Worm (Caenorhabditis elegans) whole organism, late embryonic: ENCODE data around the gene mob-4.
A peak's percentile ranks its signal among the peaks of the same experiment; 100 is the strongest.

ENCODE experiments used
- K02D7.2 ChIP-seq: sonication (generic microtip); optimal IDR thresholded peaks from 2 replicates; lab custom pipeline; 2017; ENCODE audit warnings: mild to moderate bottlenecking, missing genetic modification characterization, missing compliant biosample characterization
- K09A11.1 ChIP-seq: sonication (generic microtip); optimal IDR thresholded peaks from 2 replicates; lab custom pipeline; 2017; ENCODE audit warnings: antibody characterized with exemption, mild to moderate bottlenecking, missing genetic modification characterization, missing compliant biosample characterization; ENCODE audit not compliant: insufficient read depth
- T23F11.4 ChIP-seq: fragments of 200-800 bp; sonication (Bioruptor generic); optimal IDR thresholded peaks from 2 replicates; lab custom pipeline; 2018; ENCODE audit warnings: mild to moderate bottlenecking, missing genetic modification characterization, missing compliant biosample characterization
- Y22D7AL.16 ChIP-seq: sonication (generic microtip); optimal IDR thresholded peaks from 2 replicates; lab custom pipeline; 2016; ENCODE audit warnings: missing genetic modification characterization, missing compliant biosample characterization
- ahr-1 ChIP-seq: sonication (generic microtip); optimal IDR thresholded peaks from 2 replicates; lab custom pipeline; 2016; ENCODE audit warnings: missing genetic modification characterization, missing compliant biosample characterization
- ama-1 ChIP-seq: fragments of 150-350 bp; optimal IDR thresholded peaks from 2 replicates; lab custom pipeline; 2014
- ceh-14 ChIP-seq: sonication (generic microtip); optimal IDR thresholded peaks from 2 replicates; lab custom pipeline; 2016; ENCODE audit warnings: missing genotype, missing genetic modification characterization, missing compliant biosample characterization
- ceh-18 ChIP-seq: sonication (generic microtip); optimal IDR thresholded peaks from 2 replicates; lab custom pipeline; 2016; ENCODE audit warnings: missing genetic modification characterization, missing compliant biosample characterization
- ceh-2 ChIP-seq: sonication (generic microtip); optimal IDR thresholded peaks from 2 replicates; lab custom pipeline; 2016; ENCODE audit warnings: missing genotype, missing genetic modification characterization, missing compliant biosample characterization
- ceh-24 ChIP-seq: sonication (generic microtip); optimal IDR thresholded peaks from 2 replicates; lab custom pipeline; 2016; ENCODE audit warnings: mild to moderate bottlenecking, missing genetic modification characterization, missing compliant biosample characterization
- ceh-30 ChIP-seq: fragments of 150-350 bp; optimal IDR thresholded peaks from 2 replicates; lab custom pipeline; 2014; ENCODE audit warnings: missing biosample characterization, missing genetic modification characterization
- ceh-31 ChIP-seq: sonication (generic microtip); optimal IDR thresholded peaks from 2 replicates; lab custom pipeline; 2016; ENCODE audit warnings: missing genetic modification characterization, missing compliant biosample characterization
- ceh-48 ChIP-seq: sonication (generic microtip); optimal IDR thresholded peaks from 2 replicates; lab custom pipeline; 2016; ENCODE audit warnings: missing genetic modification characterization, inconsistent platforms, missing compliant biosample characterization
- ceh-9 ChIP-seq: sonication (generic microtip); optimal IDR thresholded peaks from 2 replicates; lab custom pipeline; 2016; ENCODE audit warnings: mild to moderate bottlenecking, missing genetic modification characterization, inconsistent platforms, missing compliant biosample characterization
- dmd-4 ChIP-seq: sonication (generic microtip); optimal IDR thresholded peaks from 2 replicates; lab custom pipeline; 2016; ENCODE audit warnings: borderline replicate concordance, missing genetic modification characterization, missing compliant biosample characterization
- dve-1 ChIP-seq: sonication (generic microtip); optimal IDR thresholded peaks from 2 replicates; lab custom pipeline; 2017; ENCODE audit warnings: antibody characterized with exemption, mild to moderate bottlenecking, missing genetic modification characterization, missing compliant biosample characterization
- elt-2 ChIP-seq: sonication (generic microtip); optimal IDR thresholded peaks from 2 replicates; lab custom pipeline; 2016; ENCODE audit warnings: missing genetic modification reagents, missing genetic modification characterization, missing compliant biosample characterization
- ets-4 ChIP-seq: sonication (generic microtip); optimal IDR thresholded peaks from 2 replicates; lab custom pipeline; 2016; ENCODE audit warnings: missing genetic modification characterization, missing compliant biosample characterization
- eyg-1 ChIP-seq: sonication (generic microtip); optimal IDR thresholded peaks from 2 replicates; lab custom pipeline; 2016; ENCODE audit warnings: missing genotype, missing genetic modification characterization, missing compliant biosample characterization
- fax-1 ChIP-seq: sonication (generic microtip); optimal IDR thresholded peaks from 2 replicates; lab custom pipeline; 2016; ENCODE audit warnings: missing genotype, missing genetic modification characterization, missing compliant biosample characterization
- fkh-10 ChIP-seq: fragments of 150-350 bp; optimal IDR thresholded peaks from 2 replicates; lab custom pipeline; 2014; ENCODE audit warnings: missing biosample characterization, missing genetic modification reagents, missing genetic modification characterization
- hlh-15 ChIP-seq: sonication (generic microtip); optimal IDR thresholded peaks from 2 replicates; lab custom pipeline; 2016; ENCODE audit warnings: missing genetic modification characterization, missing compliant biosample characterization
- hlh-30 ChIP-seq: sonication (generic microtip); optimal IDR thresholded peaks from 2 replicates; lab custom pipeline; 2017; ENCODE audit warnings: antibody characterized with exemption, missing genetic modification characterization, missing compliant biosample characterization; ENCODE audit not compliant: insufficient read depth
- hlh-6 ChIP-seq: sonication (generic microtip); optimal IDR thresholded peaks from 2 replicates; lab custom pipeline; 2016; ENCODE audit warnings: missing genotype, missing genetic modification characterization, missing compliant biosample characterization
- lim-6 ChIP-seq: sonication (generic microtip); optimal IDR thresholded peaks from 2 replicates; lab custom pipeline; 2016; ENCODE audit warnings: missing genetic modification characterization, missing compliant biosample characterization
- lin-11 ChIP-seq: fragments of 200-800 bp; sonication (Bioruptor generic); optimal IDR thresholded peaks from 2 replicates; lab custom pipeline; 2018; ENCODE audit warnings: mild to moderate bottlenecking, missing genetic modification characterization, missing compliant biosample characterization
- madf-2 ChIP-seq: sonication (generic microtip); optimal IDR thresholded peaks from 2 replicates; lab custom pipeline; 2017; ENCODE audit warnings: missing genetic modification characterization, missing compliant biosample characterization
- nfya-1 ChIP-seq: sonication (generic microtip); optimal IDR thresholded peaks from 2 replicates; lab custom pipeline; 2017; ENCODE audit warnings: missing genetic modification characterization, mild to moderate bottlenecking, missing compliant biosample characterization, antibody characterized with exemption, moderate library complexity
- nhr-232 ChIP-seq: sonication (generic microtip); optimal IDR thresholded peaks from 2 replicates; lab custom pipeline; 2016; ENCODE audit warnings: missing genetic modification characterization, missing compliant biosample characterization
- odd-2 ChIP-seq: sonication (generic microtip); optimal IDR thresholded peaks from 2 replicates; lab custom pipeline; 2017; ENCODE audit warnings: antibody characterized with exemption, mild to moderate bottlenecking, missing genetic modification characterization, missing compliant biosample characterization
- pag-3 ChIP-seq: sonication (generic microtip); optimal IDR thresholded peaks from 2 replicates; lab custom pipeline; 2016; ENCODE audit warnings: missing compliant biosample characterization, missing genetic modification characterization, borderline replicate concordance
- pat-9 ChIP-seq: fragments of 200-800 bp; sonication (Bioruptor generic); optimal IDR thresholded peaks from 2 replicates; lab custom pipeline; 2018; ENCODE audit warnings: mild to moderate bottlenecking, missing genetic modification characterization, moderate library complexity, missing compliant biosample characterization
- pax-1 ChIP-seq: fragments of 150-350 bp; optimal IDR thresholded peaks from 2 replicates; lab custom pipeline; 2014; ENCODE audit warnings: missing biosample characterization, missing genetic modification characterization
- pha-4 ChIP-seq: fragments of 150-350 bp; optimal IDR thresholded peaks from 2 replicates; lab custom pipeline; 2018; ENCODE audit warnings: missing biosample characterization, missing genetic modification reagents, missing genetic modification characterization
- pros-1 ChIP-seq: fragments of 150-350 bp; optimal IDR thresholded peaks from 2 replicates; lab custom pipeline; 2014; ENCODE audit warnings: missing biosample characterization, missing genetic modification reagents, missing genetic modification characterization
- rnt-1 ChIP-seq: sonication (generic microtip); optimal IDR thresholded peaks from 2 replicates; lab custom pipeline; 2016; ENCODE audit warnings: missing genetic modification characterization, missing compliant biosample characterization
- sdc-2 ChIP-seq: sonication (generic microtip); optimal IDR thresholded peaks from 2 replicates; lab custom pipeline; 2016; ENCODE audit warnings: missing genotype, missing genetic modification characterization, missing compliant biosample characterization
- sox-4 ChIP-seq: sonication (generic microtip); optimal IDR thresholded peaks from 2 replicates; lab custom pipeline; 2017; ENCODE audit warnings: mild to moderate bottlenecking, missing genetic modification characterization, inconsistent platforms, missing compliant biosample characterization
- syd-9 ChIP-seq: sonication (generic microtip); optimal IDR thresholded peaks from 2 replicates; lab custom pipeline; 2016; ENCODE audit warnings: mild to moderate bottlenecking, missing genetic modification characterization, moderate library complexity, missing compliant biosample characterization
- ttx-3 ChIP-seq: sonication (generic microtip); optimal IDR thresholded peaks from 2 replicates; lab custom pipeline; 2016; ENCODE audit warnings: missing genetic modification reagents, missing genetic modification characterization, missing compliant biosample characterization
- unc-3 ChIP-seq, 2 experiments: fragments of 200-800 bp in 1 of 2; sonication (Bioruptor generic) in 1 of 2; sonication (generic microtip) in 1 of 2; conservative IDR thresholded peaks in 1 of 2; optimal IDR thresholded peaks in 1 of 2; 2 replicates each; pipeline versions ENCODE4 v1.3.6 to Lab custom; 2016 to 2022; ENCODE audit warnings: missing compliant biosample characterization in 2 of 2, missing genetic modification characterization in 2 of 2, missing genetic modification reagents in 1 of 2
- unc-86 ChIP-seq: sonication (generic microtip); optimal IDR thresholded peaks from 2 replicates; lab custom pipeline; 2016; ENCODE audit warnings: missing genetic modification characterization, missing compliant biosample characterization
- zip-5 ChIP-seq: sonication (generic microtip); optimal IDR thresholded peaks from 2 replicates; lab custom pipeline; 2016; ENCODE audit warnings: missing genetic modification characterization, missing compliant biosample characterization

Gene mob-4

ce11 chrIII:8240247-8240646 lies 15.3 kb downstream of the mob-4 start:
- TF ChIP-seq madf-2 (no peak), elt-2 (peak; percentile 24), odd-2 (tag; lab: Kevin White, UChicago) (no peak), lin-11 (no peak), syd-9 (tag; lab: Kevin White, UChicago) (no peak), Y22D7AL.16 (tag; lab: Kevin White, UChicago) (no peak)
- TF ChIP-seq, all 69 proteins: peak for 1

DNA sequence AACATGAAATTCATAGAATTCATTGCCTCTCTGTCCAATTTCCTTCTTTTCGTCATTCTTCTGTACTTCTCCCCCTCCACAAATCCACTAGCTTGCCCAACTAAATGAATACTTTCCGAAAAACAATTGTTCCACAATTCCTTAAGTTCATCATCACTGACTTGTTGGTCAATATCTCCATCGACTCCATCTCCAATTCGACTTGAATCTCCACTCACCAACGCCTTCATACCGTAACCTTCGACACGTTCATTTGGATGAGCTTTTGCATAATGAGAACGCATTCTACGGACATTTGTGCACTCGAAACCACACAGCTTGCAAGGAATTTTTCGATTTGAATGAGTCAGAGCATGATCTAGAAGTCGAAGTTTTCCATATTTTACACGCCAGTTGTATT lies 16.1 kb downstream of the mob-4 start:
- no peak for TF ChIP-seq eyg-1
- TF ChIP-seq hlh-6 (tag; lab: Kevin White, UChicago): no peak
- no peak for TF ChIP-seq ceh-31 (tag; lab: Kevin White, UChicago)
- no peak for TF ChIP-seq zip-5
- TF ChIP-seq T23F11.4 (GFP tag; lab: Kevin White, UChicago): no peak
- TF ChIP-seq ceh-48 (tag; lab: Kevin White, UChicago): no peak
- TF ChIP-seq fax-1: no peak
- TF ChIP-seq hlh-15 (tag; lab: Kevin White, UChicago): no peak
- TF ChIP-seq fkh-10 (GFP tag; lab: Kevin White, UChicago): no peak
- no peak for TF ChIP-seq dmd-4 (tag; lab: Kevin White, UChicago)
- TF ChIP-seq sox-4 (tag; lab: Kevin White, UChicago): no peak
- TF ChIP-seq ceh-24 (tag; lab: Kevin White, UChicago): no peak
- TF ChIP-seq ttx-3 (tag; lab: Kevin White, UChicago): no peak
- TF ChIP-seq pha-4 (tag; lab: Kevin White, UChicago): no peak
- no peak for TF ChIP-seq ceh-2 (tag; lab: Kevin White, UChicago)
- no peak for TF ChIP-seq ceh-18 (tag; lab: Kevin White, UChicago)
- TF ChIP-seq K02D7.2 (tag; lab: Kevin White, UChicago): no peak

DNA sequence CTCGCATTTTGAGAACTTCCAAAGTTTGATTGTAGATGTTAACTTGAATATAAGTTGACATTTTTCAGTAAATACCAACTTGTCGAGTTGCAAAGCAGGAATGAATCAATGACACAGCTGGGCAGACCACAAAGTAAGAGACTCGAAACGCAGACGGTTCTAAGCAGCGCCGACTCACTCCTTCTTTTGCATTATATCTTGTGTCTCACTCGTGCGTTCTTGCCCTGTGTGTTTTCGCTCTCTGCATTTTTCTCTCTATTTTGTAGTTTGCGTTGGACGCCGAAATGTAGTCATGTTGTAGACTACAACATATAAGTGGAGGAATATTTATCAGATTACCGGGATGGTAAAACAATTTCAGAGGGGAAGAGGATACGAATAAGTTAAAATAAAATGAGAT lies 17.9 kb downstream of the mob-4 start, which contains the start of gene C02F5.12:
TSS of gene C02F5.12 (minus strand) at position 221 of the 400 bp plus-strand sequence.
- TF ChIP-seq nhr-232: peak; percentile 7
- no peak for TF ChIP-seq ahr-1 (tag; lab: Kevin White, UChicago)
- no peak for TF ChIP-seq syd-9 (tag; lab: Kevin White, UChicago)
- TF ChIP-seq ceh-31 (tag; lab: Kevin White, UChicago): no peak
- peak; percentile 100 for TF ChIP-seq ceh-30 (tag; lab: Kevin White, UChicago)
- TF ChIP-seq ceh-18 (tag; lab: Kevin White, UChicago): no peak
- no peak for TF ChIP-seq nfya-1
- TF ChIP-seq ets-4 (tag; lab: Kevin White, UChicago): no peak
- no peak for TF ChIP-seq hlh-6 (tag; lab: Kevin White, UChicago)
- TF ChIP-seq hlh-30 (tag; lab: Kevin White, UChicago): peak; percentile 31
- no peak for TF ChIP-seq sox-4 (tag; lab: Kevin White, UChicago)
- no peak for TF ChIP-seq lin-11
- TF ChIP-seq pat-9: no peak
- no peak for TF ChIP-seq lim-6 (tag; lab: Kevin White, UChicago)
- no peak for TF ChIP-seq rnt-1 (tag; lab: Kevin White, UChicago)
- TF ChIP-seq unc-86 (tag; lab: Kevin White, UChicago): no peak

DNA sequence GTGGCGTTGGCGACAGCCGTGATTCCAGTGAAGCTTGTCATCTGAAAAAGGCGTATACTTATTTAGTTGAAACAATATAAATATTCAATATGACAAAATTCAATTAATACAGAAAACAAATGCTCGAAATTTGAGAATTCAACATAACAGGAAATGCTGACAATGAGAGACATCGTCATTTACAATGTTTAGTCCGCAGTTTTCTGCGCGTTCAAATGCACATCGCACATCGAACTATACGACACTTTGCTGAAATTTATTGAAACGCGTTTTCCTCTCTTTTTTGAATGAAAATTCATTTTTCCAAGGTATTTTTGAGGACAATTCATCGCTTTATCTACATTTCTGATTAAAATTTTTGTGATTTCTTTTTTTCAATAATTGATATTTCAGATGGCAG lies 19.2 kb downstream of the mob-4 start, which contains the start of the genes pbs-6 and cids-1:
TSS of gene pbs-6 (minus strand) at position 41 of the 400 bp plus-strand sequence.
TSS of gene cids-1 (plus strand) at position 394 of the 400 bp plus-strand sequence.
- TF ChIP-seq T23F11.4 (GFP tag; lab: Kevin White, UChicago): no peak
- TF ChIP-seq pros-1 (tag; lab: Kevin White, UChicago): no peak
- TF ChIP-seq dve-1 (tag; lab: Kevin White, UChicago): no peak
- no peak for TF ChIP-seq ahr-1 (tag; lab: Kevin White, UChicago)
- TF ChIP-seq odd-2 (tag; lab: Kevin White, UChicago): no peak
- TF ChIP-seq ceh-14 (tag; lab: Kevin White, UChicago): no peak
- TF ChIP-seq ama-1 (lab: Kevin White, UChicago): no peak
- TF ChIP-seq nhr-232: no peak
- TF ChIP-seq ceh-9: no peak
- TF ChIP-seq unc-3 (GFP tag; conservative IDR thresholded peaks at IDR 0.05; lab: Robert Waterston, UW): no peak
- TF ChIP-seq unc-3 (tag; optimal IDR thresholded peaks at IDR 0.05; lab: Kevin White, UChicago): no peak
- no peak for TF ChIP-seq elt-2
- no peak for TF ChIP-seq sdc-2 (tag; lab: Kevin White, UChicago)
- no peak for TF ChIP-seq pax-1 (tag; lab: Kevin White, UChicago)
- TF ChIP-seq pag-3 (tag; lab: Kevin White, UChicago): no peak
- TF ChIP-seq K09A11.1 (tag; lab: Kevin White, UChicago): no peak
- no peak for TF ChIP-seq ttx-3 (tag; lab: Kevin White, UChicago)
- no peak for TF ChIP-seq hlh-30 (tag; lab: Kevin White, UChicago)
- no peak for TF ChIP-seq sox-4 (tag; lab: Kevin White, UChicago)
